Comparison of ENCODE assay signal across 1 fruit fly cellular context in the genomic region with DNA sequence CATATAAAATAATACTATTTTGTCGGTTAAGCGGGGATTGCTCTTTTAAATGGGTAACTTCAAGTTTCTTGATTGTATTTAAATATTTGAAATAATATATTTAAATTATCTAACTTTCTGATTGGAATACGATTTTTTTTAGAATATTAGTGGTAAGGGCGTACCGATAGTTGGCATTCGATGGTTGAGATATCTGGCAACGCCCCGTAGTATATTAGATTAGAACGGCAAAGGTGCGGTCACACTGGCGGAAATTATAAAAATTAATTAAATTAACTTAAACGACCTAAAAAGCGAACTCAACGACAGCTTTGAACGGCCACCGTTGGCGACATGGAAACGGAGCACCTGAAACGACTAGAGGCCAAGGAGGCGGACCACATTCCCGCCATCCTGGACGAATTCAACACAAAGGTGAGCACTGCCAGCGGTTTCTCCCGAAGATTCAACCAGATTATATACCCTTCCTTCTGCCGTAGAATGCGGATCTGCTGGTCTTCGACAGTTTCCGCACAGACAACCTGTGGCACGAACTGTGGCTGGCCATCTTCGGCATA.
TF ChIP-seq lines count a peak whose summit lies in the region.

TSS of gene ric8a (plus strand) at position 205 of the 557 bp plus-strand sequence.

TF ChIP-seq in whole organism, embryonic, 481 proteins besides CTCF, POLR2A, EP300 and RAD21 (continued from another document):
- TF ChIP-seq CG3847 (GFP tag; IDR thresholded peaks at IDR 0.05; lab: Robert Waterston, UW) (peak; percentile 75), CG13287 (GFP tag; IDR thresholded peaks at IDR 0.05; lab: Robert Waterston, UW; ENCODE audit: partially characterized antibody) (peak; percentile 81), Abd-B (GFP tag; optimal IDR thresholded peaks at IDR 0.05; lab: Kevin White, UChicago) (peak; percentile 32), CG3407 (GFP tag; optimal IDR thresholded peaks at IDR 0.05; lab: Kevin White, UChicago) (no peak), Rfx (GFP tag; IDR thresholded peaks at IDR 0.05; lab: Robert Waterston, UW) (peak; percentile 54), Dll (GFP tag; IDR thresholded peaks at IDR 0.05; lab: Robert Waterston, UW; ENCODE audit: partially characterized antibody) (peak; percentile 76), CG34224 (GFP tag; IDR thresholded peaks at IDR 0.05; lab: Robert Waterston, UW; ENCODE audit: partially characterized antibody) (peak; percentile 66), zen (tag; optimal IDR thresholded peaks at IDR 0.05; lab: Kevin White, UChicago) (peak; percentile 68), esg (GFP tag; conservative IDR thresholded peaks at IDR 0.05; lab: Robert Waterston, UW) (no peak), vvl (GFP tag; IDR thresholded peaks at IDR 0.05; lab: Robert Waterston, UW) (peak; percentile 38; the same call in 1 of the 2 replicates), BEAF-32 (GFP tag; optimal IDR thresholded peaks at IDR 0.05; lab: Kevin White, UChicago) (peak; percentile 81), mld (GFP tag; IDR thresholded peaks at IDR 0.05; lab: Robert Waterston, UW; ENCODE audit: partially characterized antibody) (peak; percentile 65; the same call in 2 of the 3 replicates), CG14710 (tag; optimal IDR thresholded peaks at IDR 0.05; lab: Kevin White, UChicago) (peak; percentile 67), CG4617 (GFP tag; optimal IDR thresholded peaks at IDR 0.05; lab: Kevin White, UChicago; ENCODE audit: borderline replicate concordance) (peak; percentile 82), CG12942 (GFP tag; optimal IDR thresholded peaks at IDR 0.05; lab: Kevin White, UChicago) (no peak), YL-1 (GFP tag; optimal IDR thresholded peaks at IDR 0.05; lab: Kevin White, UChicago) (peak; percentile 37), Gug (GFP tag; IDR thresholded peaks at IDR 0.05; lab: Robert Waterston, UW) (peak; percentile 12; the same call in 1 of the 4 replicates), lbe (GFP tag; optimal IDR thresholded peaks at IDR 0.05; lab: Kevin White, UChicago) (no peak), MBD-R2 (GFP tag; IDR thresholded peaks at IDR 0.05; lab: Robert Waterston, UW) (peak; percentile 79), insv (GFP tag; optimal IDR thresholded peaks at IDR 0.05; lab: Kevin White, UChicago) (peak in 1 of 2 experiments; percentile 93), CG7963 (GFP tag; IDR thresholded peaks at IDR 0.05; lab: Robert Waterston, UW; ENCODE audit: partially characterized antibody) (peak; percentile 51; the same call in 1 of the 3 replicates), ro (GFP tag; IDR thresholded peaks at IDR 0.05; lab: Robert Waterston, UW) (no peak), CG8290 (GFP tag; optimal IDR thresholded peaks at IDR 0.05; lab: Kevin White, UChicago) (peak; percentile 29), CG8290 (tag; optimal IDR thresholded peaks at IDR 0.05; lab: Kevin White, UChicago) (no peak), CG34422 (GFP tag; IDR thresholded peaks at IDR 0.05; lab: Robert Waterston, UW) (no peak), ato (GFP tag; IDR thresholded peaks at IDR 0.05; lab: Robert Waterston, UW; ENCODE audit: partially characterized antibody) (peak; percentile 68), CG2129 (GFP tag; IDR thresholded peaks at IDR 0.05; lab: Robert Waterston, UW; ENCODE audit: partially characterized antibody) (peak; percentile 30), CG14860 (GFP tag; IDR thresholded peaks at IDR 0.05; lab: Robert Waterston, UW; ENCODE audit: partially characterized antibody) (peak; percentile 64; the same call in 2 of the 3 replicates), CG8924 (tag; optimal IDR thresholded peaks at IDR 0.05; lab: Kevin White, UChicago) (peak; percentile 35), CG32532 (GFP tag; IDR thresholded peaks at IDR 0.05; lab: Robert Waterston, UW) (peak; percentile 43; the same call in 1 of the 2 replicates), Elba2 (GFP tag; optimal IDR thresholded peaks at IDR 0.05; lab: Kevin White, UChicago) (peak; percentile 36)
